Worm (Caenorhabditis elegans) whole organism, early embryonic: ENCODE data around the gene R10E11.9.
A peak's percentile ranks its signal among the peaks of the same experiment; 100 is the strongest.

Experiments
- B0310.2 ChIP-seq: sonication (generic microtip); optimal IDR thresholded peaks from 2 replicates; lab custom pipeline; 2016; ENCODE audit warnings: mild to moderate bottlenecking, missing genetic modification characterization, missing compliant biosample characterization
- F13C5.2 ChIP-seq: sonication (generic microtip); optimal IDR thresholded peaks from 2 replicates; lab custom pipeline; 2017; ENCODE audit warnings: mild to moderate bottlenecking, missing genetic modification characterization, inconsistent platforms, missing compliant biosample characterization
- aly-1 ChIP-seq: sonication (generic microtip); optimal IDR thresholded peaks from 2 replicates; lab custom pipeline; 2016; ENCODE audit warnings: missing genetic modification characterization, missing compliant biosample characterization
- ama-1 ChIP-seq: fragments of 150-350 bp; optimal IDR thresholded peaks from 2 replicates; lab custom pipeline; 2014
- ceh-13 ChIP-seq: fragments of 200-800 bp; sonication (Bioruptor generic); optimal IDR thresholded peaks from 2 replicates; lab custom pipeline; 2018; ENCODE audit warnings: mild to moderate bottlenecking, missing genetic modification characterization, missing compliant biosample characterization
- ceh-36 ChIP-seq: sonication (generic microtip); optimal IDR thresholded peaks from 2 replicates; lab custom pipeline; 2016; ENCODE audit warnings: missing genetic modification characterization, inconsistent platforms, missing compliant biosample characterization
- ets-7 ChIP-seq: sonication (generic microtip); optimal IDR thresholded peaks from 2 replicates; lab custom pipeline; 2016; ENCODE audit warnings: missing genotype, missing genetic modification characterization, missing compliant biosample characterization
- flt-1 ChIP-seq: fragments of 200-800 bp; sonication (Bioruptor generic); IDR thresholded peaks from 2 replicates; pipeline ENCODE4 v1.3.6; 2022; ENCODE audit warnings: missing genetic modification characterization, missing compliant biosample characterization
- hmbx-1 ChIP-seq: sonication (generic microtip); optimal IDR thresholded peaks from 2 replicates; lab custom pipeline; 2016; ENCODE audit warnings: mild to moderate bottlenecking, missing genetic modification characterization, missing compliant biosample characterization
- hmg-4 ChIP-seq: fragments of 200-800 bp; sonication (Bioruptor generic); optimal IDR thresholded peaks from 2 replicates; lab custom pipeline; 2018; ENCODE audit warnings: mild to moderate bottlenecking, missing genetic modification characterization, missing compliant biosample characterization
- hnd-1 ChIP-seq: sonication (generic microtip); optimal IDR thresholded peaks from 2 replicates; lab custom pipeline; 2016; ENCODE audit warnings: missing genetic modification characterization, missing compliant biosample characterization
- pes-1 ChIP-seq: fragments of 200-800 bp; sonication (Bioruptor generic); IDR thresholded peaks from 2 replicates; pipeline ENCODE4 v1.3.6; 2022; ENCODE audit warnings: missing genetic modification reagents, missing genetic modification characterization, missing compliant biosample characterization
- scrt-1 ChIP-seq: fragments of 200-800 bp; sonication (Bioruptor generic); IDR thresholded peaks from 2 replicates; pipeline ENCODE4 v1.3.6; 2022; ENCODE audit warnings: missing genetic modification characterization, missing compliant biosample characterization
- sea-1 ChIP-seq: fragments of 200-800 bp; sonication (Bioruptor generic); conservative IDR thresholded peaks from 2 replicates; pipeline ENCODE4 v1.3.6; 2022; ENCODE audit warnings: missing genetic modification characterization, missing compliant biosample characterization
- tbx-11 ChIP-seq: fragments of 200-800 bp; sonication (Bioruptor generic); IDR thresholded peaks from 2 replicates; pipeline ENCODE4 v1.3.6; 2022; ENCODE audit warnings: missing genetic modification characterization, missing compliant biosample characterization
- tbx-37 ChIP-seq: fragments of 200-800 bp; sonication (Bioruptor generic); conservative IDR thresholded peaks from 2 replicates; pipeline ENCODE4 v1.3.6; 2022; ENCODE audit warnings: missing genetic modification reagents, missing genetic modification characterization, missing compliant biosample characterization
- tra-4 ChIP-seq: sonication (generic microtip); optimal IDR thresholded peaks from 2 replicates; lab custom pipeline; 2017; ENCODE audit warnings: missing genetic modification characterization, missing compliant biosample characterization

Gene R10E11.9

ce11 chrIII:9789607-9790073 lies 3.8 kb downstream of the R10E11.9 start, which contains the start of gene R10E11.5:
R10E11.5 (minus strand) TSS chrIII:9789657.
- no peak for TF ChIP-seq ets-7 (tag; lab: Kevin White, UChicago)
- TF ChIP-seq scrt-1 (GFP tag; lab: Robert Waterston, UW): no peak
- TF ChIP-seq pes-1 (GFP tag; lab: Robert Waterston, UW): no peak
- no peak for TF ChIP-seq ceh-36 (tag; lab: Kevin White, UChicago)

DNA sequence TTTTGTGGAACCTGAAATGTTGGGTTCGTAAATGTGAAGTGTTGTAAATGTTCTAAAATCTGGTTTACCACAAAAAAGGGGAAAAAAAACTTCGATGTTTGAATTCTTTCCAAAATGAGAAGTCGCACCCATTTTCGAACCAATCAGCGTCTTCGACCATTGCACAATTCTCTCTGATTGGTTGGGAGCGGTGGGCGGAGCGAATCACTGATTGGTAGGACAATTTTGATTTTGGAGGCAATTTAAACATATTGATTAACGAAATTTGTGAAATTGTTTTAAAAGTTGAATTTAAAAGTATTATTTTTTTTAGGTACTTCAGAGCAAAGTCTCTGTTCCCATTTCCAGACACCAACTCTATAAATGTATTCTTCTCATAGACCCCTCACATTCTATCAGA lies 4.4 kb downstream of the R10E11.9 start:
- TF ChIP-seq sea-1 (no peak), aly-1 (tag; lab: Kevin White, UChicago) (no peak), ceh-13 (GFP tag; lab: Kevin White, UChicago) (no peak), flt-1 (no peak), ama-1 (lab: Kevin White, UChicago) (no peak), tbx-11 (no peak), scrt-1 (GFP tag; lab: Robert Waterston, UW) (no peak), ceh-36 (tag; lab: Kevin White, UChicago) (no peak), hmg-4 (GFP tag; lab: Kevin White, UChicago) (no peak), F13C5.2 (tag; lab: Kevin White, UChicago) (no peak), hmbx-1 (tag; lab: Kevin White, UChicago) (no peak), tra-4 (tag; lab: Kevin White, UChicago) (no peak), hnd-1 (tag; lab: Kevin White, UChicago) (no peak), pes-1 (GFP tag; lab: Robert Waterston, UW) (no peak), tbx-37 (GFP tag; lab: Robert Waterston, UW) (no peak)

- no peak for TF ChIP-seq flt-1
- TF ChIP-seq pes-1 (GFP tag; lab: Robert Waterston, UW): no peak
- no peak for TF ChIP-seq sea-1
- no peak for TF ChIP-seq tbx-37 (GFP tag; lab: Robert Waterston, UW)
- no peak for TF ChIP-seq ets-7 (tag; lab: Kevin White, UChicago)
- no peak for TF ChIP-seq B0310.2 (tag; lab: Kevin White, UChicago)
- TF ChIP-seq F13C5.2 (tag; lab: Kevin White, UChicago): no peak
- TF ChIP-seq aly-1 (tag; lab: Kevin White, UChicago): no peak
- no peak for TF ChIP-seq hmbx-1 (tag; lab: Kevin White, UChicago)
- no peak for TF ChIP-seq tra-4 (tag; lab: Kevin White, UChicago)
- no peak for TF ChIP-seq hnd-1 (tag; lab: Kevin White, UChicago)
- no peak for TF ChIP-seq ceh-36 (tag; lab: Kevin White, UChicago)
- no peak for TF ChIP-seq tbx-11
- no peak for TF ChIP-seq scrt-1 (GFP tag; lab: Robert Waterston, UW)
- TF ChIP-seq ceh-13 (GFP tag; lab: Kevin White, UChicago): no peak
- TF ChIP-seq ama-1 (lab: Kevin White, UChicago): no peak
- TF ChIP-seq hmg-4 (GFP tag; lab: Kevin White, UChicago): no peak
These were observed 6.7 kb downstream of the R10E11.9 start for ce11 chrIII:9786776-9787175.

DNA sequence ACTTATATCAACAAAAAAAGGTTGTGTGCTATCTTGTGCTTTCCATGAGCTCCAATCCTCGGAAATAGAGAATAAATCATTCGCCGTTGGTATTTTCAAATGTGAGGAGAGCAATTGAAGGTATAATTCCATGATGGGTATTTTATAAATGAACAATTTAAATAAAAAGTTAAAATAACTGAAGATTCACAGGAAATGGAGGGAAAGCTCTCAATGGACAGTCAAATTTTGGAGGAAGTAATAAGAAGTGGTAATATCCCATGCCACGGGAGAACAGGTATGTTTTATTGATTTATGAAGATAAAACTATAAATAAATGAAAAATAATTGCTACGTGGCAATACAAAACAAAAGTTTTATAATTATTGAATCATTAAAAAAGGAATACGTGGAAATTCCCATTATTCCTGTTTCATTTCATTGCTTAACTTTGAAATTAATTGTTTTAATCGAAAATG lies 10.3 kb downstream of the R10E11.9 start:
- TF ChIP-seq scrt-1 (GFP tag; lab: Robert Waterston, UW) (no peak), ceh-13 (GFP tag; lab: Kevin White, UChicago) (no peak), flt-1 (no peak), tbx-37 (GFP tag; lab: Robert Waterston, UW) (no peak)

- TF ChIP-seq pes-1 (GFP tag; lab: Robert Waterston, UW) (no peak), sea-1 (no peak), B0310.2 (tag; lab: Kevin White, UChicago) (no peak), tbx-11 (no peak)
These were observed 10.9 kb downstream of the R10E11.9 start, which contains the start of gene R10E11.6 for ce11 chrIII:9782483-9783081. R10E11.6 (plus strand) TSS chrIII:9783006.

DNA sequence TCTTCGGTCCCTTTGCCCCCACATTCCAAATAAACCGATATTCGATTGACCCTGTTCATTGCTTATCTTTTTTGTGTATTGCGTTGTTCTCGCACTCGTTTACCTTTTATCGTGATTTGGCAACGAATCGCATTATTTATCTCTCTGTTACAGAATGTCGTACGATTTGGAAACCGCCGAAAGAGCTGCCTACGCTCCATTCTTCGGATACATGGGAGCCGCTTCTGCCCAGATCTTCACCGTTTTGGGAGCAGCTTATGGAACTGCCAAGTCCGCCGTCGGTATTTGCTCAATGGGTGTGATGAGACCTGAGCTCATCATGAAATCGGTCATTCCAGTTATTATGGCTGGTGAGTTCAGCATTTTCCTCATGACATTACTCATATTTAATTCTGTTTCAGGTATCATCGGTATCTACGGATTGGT lies 11.4 kb downstream of the R10E11.9 start, which contains the start of gene vha-2:
Gene vha-2 (plus strand): TSS at position 154 of the 426 bp plus-strand sequence.
- no peak for TF ChIP-seq ceh-13 (GFP tag; lab: Kevin White, UChicago)
- TF ChIP-seq ets-7 (tag; lab: Kevin White, UChicago): no peak
- no peak for TF ChIP-seq F13C5.2 (tag; lab: Kevin White, UChicago)
- peak; percentile 27 for TF ChIP-seq ama-1 (lab: Kevin White, UChicago)
- no peak for TF ChIP-seq tbx-11

DNA sequence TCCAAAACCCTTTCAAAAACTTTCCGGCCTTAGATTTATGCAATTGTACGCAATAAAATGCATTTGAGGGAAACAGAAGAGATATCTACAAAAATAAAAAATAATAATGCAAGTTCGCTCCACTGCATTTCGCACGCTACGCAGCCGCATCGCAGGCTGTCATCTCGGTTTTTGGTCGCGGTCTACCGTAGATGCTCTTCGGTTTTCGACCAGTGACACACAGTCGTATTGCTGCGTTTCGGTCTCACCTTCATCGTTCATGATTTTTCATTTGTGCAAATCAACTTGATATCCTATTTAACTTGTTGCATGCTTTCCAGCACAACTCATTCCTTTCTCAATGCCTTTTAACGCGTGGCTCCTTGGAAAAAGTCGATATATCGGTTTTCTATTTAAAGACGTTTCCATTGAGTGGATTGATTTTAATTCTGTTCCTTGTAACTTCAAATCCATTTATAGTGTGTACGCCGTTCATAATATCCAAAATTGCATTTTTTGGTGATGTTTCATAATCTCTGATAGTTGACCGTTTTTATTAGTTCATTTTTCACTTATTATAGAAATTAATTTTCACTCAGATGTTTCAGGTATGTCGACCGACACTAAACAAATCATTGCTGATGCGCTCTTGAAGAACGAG lies 12.7 kb downstream of the R10E11.9 start, which contains the start of gene vha-1:
Gene vha-1 (plus strand): TSS at position 590 of the 640 bp plus-strand sequence.
- TF ChIP-seq pes-1 (GFP tag; lab: Robert Waterston, UW) (0 out of 2 replicates have a peak, but pooled peaks have one; percentile 31), hnd-1 (tag; lab: Kevin White, UChicago) (no peak), F13C5.2 (tag; lab: Kevin White, UChicago) (peak; percentile 54), aly-1 (tag; lab: Kevin White, UChicago) (no peak), ceh-13 (GFP tag; lab: Kevin White, UChicago) (no peak), sea-1 (0 out of 2 replicates have a peak, but pooled peaks have one; percentile 58), hmg-4 (GFP tag; lab: Kevin White, UChicago) (no peak), ets-7 (tag; lab: Kevin White, UChicago) (no peak), tra-4 (tag; lab: Kevin White, UChicago) (no peak), B0310.2 (tag; lab: Kevin White, UChicago) (no peak), tbx-37 (GFP tag; lab: Robert Waterston, UW) (no peak), hmbx-1 (tag; lab: Kevin White, UChicago) (no peak), flt-1 (no peak), scrt-1 (GFP tag; lab: Robert Waterston, UW) (no peak), tbx-11 (no peak), ceh-36 (tag; lab: Kevin White, UChicago) (no peak), ama-1 (lab: Kevin White, UChicago) (no peak)
